Worm (Caenorhabditis elegans) whole organism, L4 larva: ENCODE data around the gene spp-24.

Experiments
- F10B5.3 ChIP-seq: sonication (generic microtip); optimal IDR thresholded peaks from 2 replicates; lab custom pipeline; 2016; ENCODE audit warnings: mild to moderate bottlenecking, missing genetic modification characterization, missing compliant biosample characterization
- F49E8.2 ChIP-seq: sonication (generic microtip); optimal IDR thresholded peaks from 2 replicates; lab custom pipeline; 2016; ENCODE audit warnings: missing compliant biosample characterization, mild to moderate bottlenecking, missing genetic modification characterization, borderline replicate concordance
- R02D3.7 ChIP-seq: fragments of 150-350 bp; sonication (generic microtip); optimal IDR thresholded peaks from 3 replicates; lab custom pipeline; 2014; ENCODE audit warnings: missing biosample characterization, missing genetic modification characterization
- T20F7.1 ChIP-seq: fragments of 200-800 bp; sonication (Bioruptor generic); optimal IDR thresholded peaks from 2 replicates; lab custom pipeline; 2018; ENCODE audit warnings: mild to moderate bottlenecking, missing genetic modification characterization, missing compliant biosample characterization
- Y5F2A.4 ChIP-seq: fragments of 200-800 bp; sonication (Bioruptor generic); optimal IDR thresholded peaks from 2 replicates; lab custom pipeline; 2018; ENCODE audit warnings: mild to moderate bottlenecking, missing genetic modification characterization, missing compliant biosample characterization
- Y75B8A.6 ChIP-seq: fragments of 200-800 bp; sonication (Bioruptor generic); IDR thresholded peaks from 2 replicates; pipeline ENCODE4 v1.3.6; 2022; ENCODE audit warnings: missing genetic modification reagents, missing genetic modification characterization, missing compliant biosample characterization
- ZK337.2 ChIP-seq: fragments of 200-800 bp; sonication (Bioruptor generic); IDR thresholded peaks from 2 replicates; pipeline ENCODE4 v1.3.6; 2022; ENCODE audit warnings: missing genetic modification reagents, missing genetic modification characterization, missing compliant biosample characterization
- arid-1 ChIP-seq: fragments of 200-800 bp; sonication (Bioruptor generic); conservative IDR thresholded peaks from 2 replicates; pipeline ENCODE4 v1.3.6; 2022; ENCODE audit warnings: missing genetic modification reagents, missing genetic modification characterization, missing compliant biosample characterization
- attf-4 ChIP-seq: sonication (generic microtip); optimal IDR thresholded peaks from 3 replicates; lab custom pipeline; 2017; ENCODE audit warnings: missing biosample characterization, missing genetic modification characterization
- ceh-62 ChIP-seq: sonication (generic microtip); optimal IDR thresholded peaks from 2 replicates; lab custom pipeline; 2017; ENCODE audit warnings: missing biosample characterization, missing genetic modification characterization
- daf-16 ChIP-seq, 3 experiments: sonication (generic microtip); optimal IDR thresholded peaks; 2 replicates each; lab custom pipeline; 2016 to 2017; ENCODE audit warnings: missing genetic modification characterization in 3 of 3, missing genetic modification reagents in 3 of 3, mild to moderate bottlenecking in 2 of 3, missing compliant biosample characterization in 2 of 3, missing biosample characterization in 1 of 3, moderate library complexity in 1 of 3
- dmd-8 ChIP-seq: fragments of 200-800 bp; sonication (Bioruptor generic); IDR thresholded peaks from 2 replicates; pipeline ENCODE4 v1.3.6; 2022; ENCODE audit warnings: missing genetic modification characterization, missing compliant biosample characterization
- dpl-1 ChIP-seq: fragments of 150-350 bp; optimal IDR thresholded peaks from 2 replicates; lab custom pipeline; 2014; ENCODE audit warnings: missing biosample characterization, missing genetic modification reagents, missing genetic modification characterization
- dve-1 ChIP-seq: sonication (generic microtip); optimal IDR thresholded peaks from 2 replicates; lab custom pipeline; 2017; ENCODE audit warnings: antibody characterized with exemption, mild to moderate bottlenecking, missing genetic modification characterization, missing compliant biosample characterization; ENCODE audit not compliant: insufficient read depth
- egl-27 ChIP-seq: sonication (generic microtip); optimal IDR thresholded peaks from 3 replicates; lab custom pipeline; 2017; ENCODE audit warnings: missing biosample characterization, missing genetic modification reagents, missing genetic modification characterization
- fos-1 ChIP-seq: fragments of 150-350 bp; optimal IDR thresholded peaks from 2 replicates; lab custom pipeline; 2014; ENCODE audit warnings: missing biosample characterization, missing genetic modification characterization
- hlh-30 ChIP-seq: sonication (generic microtip); optimal IDR thresholded peaks from 2 replicates; lab custom pipeline; 2017; ENCODE audit warnings: antibody characterized with exemption, mild to moderate bottlenecking, missing genetic modification characterization, missing compliant biosample characterization; ENCODE audit not compliant: insufficient read depth
- hmg-1.1 ChIP-seq: fragments of 200-800 bp; sonication (Bioruptor generic); IDR thresholded peaks from 2 replicates; pipeline ENCODE4 v1.3.6; 2022; ENCODE audit warnings: missing genetic modification reagents, missing genetic modification characterization, missing compliant biosample characterization
- lin-15B ChIP-seq: fragments of 150-350 bp; sonication (generic microtip); optimal IDR thresholded peaks from 3 replicates; lab custom pipeline; 2014; ENCODE audit warnings: missing biosample characterization, missing genetic modification characterization
- lin-38 ChIP-seq: fragments of 200-800 bp; sonication (Bioruptor generic); IDR thresholded peaks from 2 replicates; pipeline ENCODE4 v1.3.6; 2022; ENCODE audit warnings: missing genetic modification reagents, missing genetic modification characterization, missing compliant biosample characterization
- lir-3 ChIP-seq: sonication (generic microtip); optimal IDR thresholded peaks from 2 replicates; lab custom pipeline; 2016; ENCODE audit warnings: mild to moderate bottlenecking, missing genetic modification characterization, missing compliant biosample characterization
- lsy-2 ChIP-seq, 2 experiments: fragments of 150-350 bp in 1 of 2; sonication (generic microtip) in 1 of 2; optimal IDR thresholded peaks; 2 replicates each; lab custom pipeline; 2014 to 2017; ENCODE audit warnings: missing biosample characterization in 2 of 2, missing genetic modification characterization in 2 of 2
- mdl-1 ChIP-seq, 2 experiments: fragments of 150-350 bp in 1 of 2; sonication (generic microtip) in 1 of 2; optimal IDR thresholded peaks; 2 replicates each; lab custom pipeline; 2014 to 2017; ENCODE audit warnings: missing biosample characterization in 2 of 2, missing genetic modification characterization in 2 of 2
- mes-2 ChIP-seq: sonication (generic microtip); optimal IDR thresholded peaks from 2 replicates; lab custom pipeline; 2016; ENCODE audit warnings: missing genotype, mild to moderate bottlenecking, missing genetic modification characterization, missing compliant biosample characterization; ENCODE audit not compliant: poor library complexity, severe bottlenecking
- nhr-102 ChIP-seq: sonication (generic microtip); optimal IDR thresholded peaks from 2 replicates; lab custom pipeline; 2016; ENCODE audit warnings: mild to moderate bottlenecking, missing genetic modification characterization, moderate library complexity, missing compliant biosample characterization
- nhr-111 ChIP-seq: fragments of 200-800 bp; sonication (Bioruptor generic); optimal IDR thresholded peaks from 2 replicates; lab custom pipeline; 2018; ENCODE audit warnings: mild to moderate bottlenecking, missing genetic modification characterization, missing compliant biosample characterization
- nhr-28 ChIP-seq: fragments of 150-350 bp; optimal IDR thresholded peaks from 2 replicates; lab custom pipeline; 2014; ENCODE audit warnings: missing biosample characterization, missing genetic modification characterization
- nhr-41 ChIP-seq: fragments of 200-800 bp; sonication (Bioruptor generic); IDR thresholded peaks from 2 replicates; pipeline ENCODE4 v1.3.6; 2022; ENCODE audit warnings: missing genetic modification reagents, missing genetic modification characterization, missing compliant biosample characterization
- nhr-6 ChIP-seq: fragments of 150-350 bp; optimal IDR thresholded peaks from 2 replicates; lab custom pipeline; 2014; ENCODE audit warnings: missing biosample characterization, missing genetic modification characterization
- nhr-76 ChIP-seq: fragments of 150-350 bp; optimal IDR thresholded peaks from 2 replicates; lab custom pipeline; 2014; ENCODE audit warnings: missing biosample characterization, missing genetic modification characterization
- pha-4 ChIP-seq, 2 experiments: fragments of 150-350 bp in 1 of 2; fragments of 200-800 bp in 1 of 2; sonication (Bioruptor generic) in 1 of 2; IDR thresholded peaks in 1 of 2; optimal IDR thresholded peaks in 1 of 2; 2 replicates each; pipeline versions ENCODE4 v1.3.6 to Lab custom; 2014 to 2022; ENCODE audit warnings: missing genetic modification characterization in 2 of 2, missing genetic modification reagents in 2 of 2, missing biosample characterization in 1 of 2, missing compliant biosample characterization in 1 of 2
- pqm-1 ChIP-seq: sonication (generic microtip); optimal IDR thresholded peaks from 2 replicates; lab custom pipeline; 2017; ENCODE audit warnings: missing biosample characterization, missing genetic modification characterization
- rbr-2 ChIP-seq: sonication (generic microtip); optimal IDR thresholded peaks from 2 replicates; lab custom pipeline; 2016; ENCODE audit warnings: missing genotype, missing genetic modification characterization, missing compliant biosample characterization
- skn-1 ChIP-seq: fragments of 150-350 bp; optimal IDR thresholded peaks from 2 replicates; lab custom pipeline; 2014; ENCODE audit warnings: missing biosample characterization, missing genetic modification characterization
- tra-1 ChIP-seq: fragments of 200-800 bp; sonication (Bioruptor generic); IDR thresholded peaks from 2 replicates; pipeline ENCODE4 v1.3.6; 2022; ENCODE audit warnings: missing genetic modification reagents, missing genetic modification characterization, missing compliant biosample characterization
- vab-7 ChIP-seq: fragments of 200-800 bp; sonication (Bioruptor generic); IDR thresholded peaks from 2 replicates; pipeline ENCODE4 v1.3.6; 2022; ENCODE audit warnings: missing genetic modification reagents, missing genetic modification characterization, missing compliant biosample characterization
- zag-1 ChIP-seq: fragments of 150-350 bp; optimal IDR thresholded peaks from 2 replicates; lab custom pipeline; 2014; ENCODE audit warnings: missing biosample characterization, missing genetic modification characterization
- zip-11 ChIP-seq: fragments of 200-800 bp; sonication (Bioruptor generic); IDR thresholded peaks from 2 replicates; pipeline ENCODE4 v1.3.6; 2022; ENCODE audit warnings: missing genetic modification characterization, missing compliant biosample characterization
- ztf-11 ChIP-seq: fragments of 150-350 bp; optimal IDR thresholded peaks from 2 replicates; lab custom pipeline; 2014; ENCODE audit warnings: missing biosample characterization, missing genetic modification characterization
- ztf-7 ChIP-seq: fragments of 150-350 bp; optimal IDR thresholded peaks from 2 replicates; lab custom pipeline; 2014; ENCODE audit warnings: missing biosample characterization, missing genetic modification characterization

spp-24 gene

ce11 chrII:43640-44039, 4.3 kb upstream of the spp-24 start, which contains the start of gene nfyc-1 (continued):
- TF ChIP-seq dmd-8 (GFP tag; lab: Robert Waterston, UW): no peak
- TF ChIP-seq zip-11: no peak

- TF ChIP-seq lin-38 (GFP tag; lab: Robert Waterston, UW) (peak; percentile 58), lir-3 (no peak), hlh-30 (tag; lab: Kevin White, UChicago) (no peak), pha-4 (GFP tag; IDR thresholded peaks at IDR 0.05; lab: Robert Waterston, UW) (peak; percentile 35; the same call in 1 of the 2 replicates), pha-4 (tag; optimal IDR thresholded peaks at IDR 0.05; lab: Kevin White, UChicago) (no peak), nhr-102 (tag; lab: Kevin White, UChicago) (peak; percentile 13), T20F7.1 (GFP tag; lab: Kevin White, UChicago) (peak; percentile 14), R02D3.7 (tag; lab: Kevin White, UChicago) (no peak), attf-4 (tag; lab: Kevin White, UChicago) (no peak)
These were observed 2.6 kb upstream of the spp-24 start, which contains the start of gene F23F1.10 for ce11 chrII:41914-42313. TSS of gene F23F1.10 (minus strand) at chrII:41982.

- no peak for TF ChIP-seq lsy-2 (tag; optimal IDR thresholded peaks at IDR 0.05; lab: Kevin White, UChicago)
- TF ChIP-seq fos-1: no peak
- no peak for TF ChIP-seq lin-15B (tag; lab: Kevin White, UChicago)
- TF ChIP-seq nhr-102 (tag; lab: Kevin White, UChicago): no peak
- no peak for TF ChIP-seq dve-1
- no peak for TF ChIP-seq ZK337.2
- no peak for TF ChIP-seq F49E8.2 (tag; lab: Kevin White, UChicago)
- TF ChIP-seq skn-1 (tag; lab: Kevin White, UChicago): no peak
- TF ChIP-seq nhr-111 (GFP tag; lab: Kevin White, UChicago): no peak
These were observed 2.1 kb downstream of the spp-24 start, which contains the start of gene F23F1.6 for ce11 chrII:37213-37612. TSS of gene F23F1.6 (minus strand) at chrII:37313.

- TF ChIP-seq egl-27 (tag; lab: Kevin White, UChicago): no peak
- TF ChIP-seq zag-1 (tag; lab: Kevin White, UChicago): no peak
- TF ChIP-seq Y5F2A.4: no peak
- TF ChIP-seq vab-7 (GFP tag; lab: Robert Waterston, UW): no peak
- TF ChIP-seq skn-1 (tag; lab: Kevin White, UChicago): no peak
- no peak for TF ChIP-seq ceh-62 (tag; lab: Kevin White, UChicago)
- TF ChIP-seq nhr-111 (GFP tag; lab: Kevin White, UChicago): no peak
- no peak for TF ChIP-seq ztf-7 (tag; lab: Kevin White, UChicago)
- no peak for TF ChIP-seq R02D3.7 (tag; lab: Kevin White, UChicago)
- TF ChIP-seq T20F7.1 (GFP tag; lab: Kevin White, UChicago): no peak
- TF ChIP-seq nhr-28 (tag; lab: Kevin White, UChicago): no peak
- TF ChIP-seq arid-1 (GFP tag; lab: Robert Waterston, UW): no peak
- no peak for TF ChIP-seq tra-1 (GFP tag; lab: Robert Waterston, UW)
- no peak for TF ChIP-seq lsy-2 (tag; optimal IDR thresholded peaks at IDR 0.05; lab: Kevin White, UChicago)
- TF ChIP-seq F10B5.3: no peak
- no peak for TF ChIP-seq pqm-1 (tag; lab: Kevin White, UChicago)
- no peak for TF ChIP-seq ZK337.2
- TF ChIP-seq nhr-76 (tag; lab: Kevin White, UChicago): no peak
- no peak for TF ChIP-seq rbr-2 (tag; lab: Kevin White, UChicago)
These were observed 5.4 kb downstream of the spp-24 start, which contains the start of gene F23F1.2 for ce11 chrII:33904-34303. TSS of gene F23F1.2 (plus strand) at chrII:34204.

ce11 chrII:31521-31920, 7.8 kb downstream of the spp-24 start, which contains the start of the genes F23F1.5 and fbxc-54:
TSS of gene F23F1.5 (minus strand) at chrII:31584.
TSS of gene fbxc-54 (plus strand) at chrII:31719.
- TF ChIP-seq Y75B8A.6 (no peak), dve-1 (peak; percentile 18), ztf-11 (no peak), mes-2 (tag; lab: Kevin White, UChicago) (peak; percentile 37), nhr-6 (tag; lab: Kevin White, UChicago) (peak; percentile 37), daf-16 (GFP tag; optimal IDR thresholded peaks at IDR 0.05; lab: Kevin White, UChicago) (no peak), daf-16 (tag; optimal IDR thresholded peaks at IDR 0.05; lab: Kevin White, UChicago) (peak; percentile 62), dpl-1 (GFP tag; lab: Kevin White, UChicago) (peak; percentile 31), lsy-2 (tag; optimal IDR thresholded peaks at IDR 0.05; lab: Kevin White, UChicago) (peak in 1 of 2 experiments; percentile 58), mdl-1 (tag; optimal IDR thresholded peaks at IDR 0.05; lab: Kevin White, UChicago) (no peak), hmg-1.1 (GFP tag; lab: Robert Waterston, UW) (no peak), nhr-41 (no peak), pqm-1 (tag; lab: Kevin White, UChicago) (no peak), nhr-111 (GFP tag; lab: Kevin White, UChicago) (no peak), T20F7.1 (GFP tag; lab: Kevin White, UChicago) (peak; percentile 90), zag-1 (tag; lab: Kevin White, UChicago) (no peak), R02D3.7 (tag; lab: Kevin White, UChicago) (peak; percentile 43)
- TF ChIP-seq, all 104 proteins: peak for 8
